Worm (Caenorhabditis elegans): ENCODE measurements around the gene grdn-1.

ce11 chrV:18556488-18556887 is 36.1 kb upstream of the grdn-1 start, which contains the start of the genes ttr-24 and ttr-25:
- no peak for TF ChIP-seq ama-1 (optimal IDR thresholded peaks at IDR 0.05)
- TF ChIP-seq B0310.2 (tag; optimal IDR thresholded peaks at IDR 0.05), result no peak
- no peak for TF ChIP-seq scrt-1 (GFP tag; IDR thresholded peaks at IDR 0.05)
- TF ChIP-seq hnd-1 (tag; optimal IDR thresholded peaks at IDR 0.05), result no peak
- TF ChIP-seq tra-4 (tag; optimal IDR thresholded peaks at IDR 0.05), result no peak
- no peak for TF ChIP-seq F13C5.2 (tag; optimal IDR thresholded peaks at IDR 0.05)

Data from whole organism, early embryonic.